Worm (Caenorhabditis elegans) whole organism, L1 larva: ENCODE measurements around the gene bcl-7.

Source experiments
- C04F5.9 ChIP-seq: sonication (generic microtip); optimal IDR thresholded peaks from 2 replicates; lab custom pipeline; 2016; ENCODE audit warnings: missing genetic modification characterization, missing compliant biosample characterization
- F16B12.6 ChIP-seq: fragments of 150-350 bp; optimal IDR thresholded peaks from 2 replicates; lab custom pipeline; 2014; ENCODE audit warnings: missing biosample characterization, missing genetic modification characterization
- aha-1 ChIP-seq: fragments of 150-350 bp; optimal IDR thresholded peaks from 2 replicates; lab custom pipeline; 2014; ENCODE audit warnings: missing biosample characterization, missing genetic modification characterization
- aly-2 ChIP-seq: fragments of 150-350 bp; optimal IDR thresholded peaks from 2 replicates; lab custom pipeline; 2014; ENCODE audit warnings: missing biosample characterization, missing genetic modification characterization
- ceh-63 ChIP-seq: fragments of 200-800 bp; sonication (Bioruptor generic); optimal IDR thresholded peaks from 2 replicates; lab custom pipeline; 2018; ENCODE audit warnings: mild to moderate bottlenecking, missing genetic modification characterization, missing compliant biosample characterization
- ceh-82 ChIP-seq, 3 experiments: fragments of 150-350 bp in 1 of 3; sonication (generic microtip) in 2 of 3; optimal IDR thresholded peaks; 2 replicates each; lab custom pipeline; 2014 to 2017; ENCODE audit warnings: missing biosample characterization in 3 of 3, missing genetic modification characterization in 3 of 3
- ceh-88 ChIP-seq: fragments of 200-800 bp; sonication (Bioruptor generic); IDR thresholded peaks from 2 replicates; pipeline ENCODE4 v1.3.6; 2022; ENCODE audit warnings: missing genetic modification characterization, missing compliant biosample characterization
- ceh-90 ChIP-seq: sonication (generic microtip); optimal IDR thresholded peaks from 2 replicates; lab custom pipeline; 2016; ENCODE audit warnings: missing genetic modification characterization, missing compliant biosample characterization
- dpl-1 ChIP-seq, 3 experiments: fragments of 150-350 bp in 2 of 3; sonication (generic microtip) in 1 of 3; optimal IDR thresholded peaks; 2 replicates each; lab custom pipeline; 2014 to 2017; ENCODE audit warnings: missing biosample characterization in 3 of 3, missing genetic modification characterization in 3 of 3, missing genetic modification reagents in 3 of 3
- dsc-1 ChIP-seq: sonication (generic microtip); optimal IDR thresholded peaks from 2 replicates; lab custom pipeline; 2016; ENCODE audit warnings: mild to moderate bottlenecking, missing genetic modification characterization, missing compliant biosample characterization
- efl-1 ChIP-seq, 4 experiments: fragments of 150-350 bp; optimal IDR thresholded peaks in 3 of 4; peaks in 1 of 4; 1 replicate in 1 of 4; 2 replicates in 3 of 4; lab custom pipeline; 2014; ENCODE audit warnings: missing biosample characterization in 2 of 4, missing genetic modification characterization in 2 of 4, missing genetic modification reagents in 2 of 4
- egl-27 ChIP-seq, 2 experiments: fragments of 150-350 bp in 1 of 2; sonication (generic microtip); optimal IDR thresholded peaks; 3 replicates each; lab custom pipeline; 2017 to 2018; ENCODE audit warnings: missing biosample characterization in 2 of 2, missing genetic modification characterization in 2 of 2, missing genetic modification reagents in 2 of 2
- elt-2 ChIP-seq: sonication (generic microtip); optimal IDR thresholded peaks from 2 replicates; lab custom pipeline; 2016; ENCODE audit warnings: missing genetic modification characterization, mild to moderate bottlenecking, inconsistent platforms, missing compliant biosample characterization, missing genetic modification reagents
- ets-5 ChIP-seq: fragments of 200-800 bp; sonication (Bioruptor generic); IDR thresholded peaks from 2 replicates; pipeline ENCODE4 v1.3.6; 2022; ENCODE audit warnings: missing genetic modification characterization, missing compliant biosample characterization
- fkh-10 ChIP-seq: sonication (generic microtip); optimal IDR thresholded peaks from 2 replicates; lab custom pipeline; 2017; ENCODE audit warnings: missing biosample characterization, missing genetic modification reagents, missing genetic modification characterization
- fkh-4 ChIP-seq: sonication (generic microtip); optimal IDR thresholded peaks from 2 replicates; lab custom pipeline; 2016; ENCODE audit warnings: missing compliant biosample characterization, missing genetic modification characterization, borderline replicate concordance
- grh-1 ChIP-seq: fragments of 200-800 bp; sonication (Bioruptor generic); IDR thresholded peaks from 2 replicates; pipeline ENCODE4 v1.3.6; 2022; ENCODE audit warnings: missing genetic modification reagents, missing genetic modification characterization, missing compliant biosample characterization
- hpl-2 ChIP-seq: fragments of 150-350 bp; optimal IDR thresholded peaks from 2 replicates; lab custom pipeline; 2014; ENCODE audit warnings: missing biosample characterization, missing genetic modification reagents, missing genetic modification characterization
- jun-1 ChIP-seq: fragments of 150-350 bp; optimal IDR thresholded peaks from 2 replicates; lab custom pipeline; 2014; ENCODE audit warnings: missing biosample characterization, missing genetic modification reagents, missing genetic modification characterization
- lin-13 ChIP-seq: fragments of 150-350 bp; optimal IDR thresholded peaks from 2 replicates; lab custom pipeline; 2014; ENCODE audit warnings: missing biosample characterization, missing genetic modification reagents, missing genetic modification characterization
- lin-14 ChIP-seq: fragments of 200-800 bp; sonication (Bioruptor generic); optimal IDR thresholded peaks from 2 replicates; lab custom pipeline; 2018; ENCODE audit warnings: mild to moderate bottlenecking, missing genetic modification characterization, moderate library complexity, missing compliant biosample characterization
- lin-15B ChIP-seq: fragments of 150-350 bp; sonication (generic microtip); optimal IDR thresholded peaks from 3 replicates; lab custom pipeline; 2014; ENCODE audit warnings: missing biosample characterization, missing genetic modification characterization
- lin-35 ChIP-seq, 2 experiments: fragments of 150-350 bp; optimal IDR thresholded peaks; 2 replicates each; lab custom pipeline; 2014; ENCODE audit warnings: missing biosample characterization in 2 of 2, missing genetic modification characterization in 2 of 2, missing genetic modification reagents in 2 of 2
- lin-39 ChIP-seq: fragments of 150-350 bp; optimal IDR thresholded peaks from 2 replicates; lab custom pipeline; 2014; ENCODE audit warnings: missing biosample characterization, missing genetic modification reagents, missing genetic modification characterization
- lir-3 ChIP-seq: sonication (generic microtip); optimal IDR thresholded peaks from 2 replicates; lab custom pipeline; 2016; ENCODE audit warnings: mild to moderate bottlenecking, missing genetic modification characterization, moderate library complexity, missing compliant biosample characterization; ENCODE audit not compliant: poor library complexity
- mab-9 ChIP-seq: fragments of 200-800 bp; sonication (Bioruptor generic); IDR thresholded peaks from 2 replicates; pipeline ENCODE4 v1.3.6; 2022; ENCODE audit warnings: missing genetic modification reagents, missing genetic modification characterization, missing compliant biosample characterization
- mdl-1 ChIP-seq, 2 experiments: fragments of 150-350 bp; optimal IDR thresholded peaks; 2 replicates each; lab custom pipeline; 2014 to 2017; ENCODE audit warnings: missing biosample characterization in 2 of 2, missing genetic modification characterization in 2 of 2, inconsistent platforms in 1 of 2
- mef-2 ChIP-seq: fragments of 150-350 bp; optimal IDR thresholded peaks from 2 replicates; lab custom pipeline; 2014; ENCODE audit warnings: missing biosample characterization, missing genetic modification characterization
- nhr-11 ChIP-seq: fragments of 150-350 bp; optimal IDR thresholded peaks from 2 replicates; lab custom pipeline; 2014; ENCODE audit warnings: missing biosample characterization, missing genetic modification characterization
- nhr-19 ChIP-seq: fragments of 200-800 bp; sonication (Bioruptor generic); conservative IDR thresholded peaks from 2 replicates; pipeline ENCODE4 v1.3.6; 2022; ENCODE audit warnings: missing genetic modification characterization, missing compliant biosample characterization
- nhr-20 ChIP-seq: sonication (generic microtip); optimal IDR thresholded peaks from 2 replicates; lab custom pipeline; 2016; ENCODE audit warnings: mild to moderate bottlenecking, missing genetic modification characterization, missing compliant biosample characterization
- nhr-237 ChIP-seq: fragments of 150-350 bp; optimal IDR thresholded peaks from 2 replicates; lab custom pipeline; 2014; ENCODE audit warnings: missing biosample characterization, missing genetic modification characterization
- nhr-71 ChIP-seq: sonication (generic microtip); optimal IDR thresholded peaks from 2 replicates; lab custom pipeline; 2016; ENCODE audit warnings: mild to moderate bottlenecking, missing genetic modification characterization, moderate library complexity, missing compliant biosample characterization
- nhr-76 ChIP-seq: sonication (generic microtip); optimal IDR thresholded peaks from 2 replicates; lab custom pipeline; 2017; ENCODE audit warnings: missing biosample characterization, missing genetic modification characterization
- nhr-77 ChIP-seq: fragments of 150-350 bp; optimal IDR thresholded peaks from 2 replicates; lab custom pipeline; 2014; ENCODE audit warnings: missing biosample characterization, missing genetic modification characterization
- nhr-84 ChIP-seq: sonication (generic microtip); optimal IDR thresholded peaks from 2 replicates; lab custom pipeline; 2017; ENCODE audit warnings: missing biosample characterization, missing genetic modification characterization
- nhr-85 ChIP-seq: sonication (generic microtip); peaks from one replicate; lab custom pipeline; 2016; ENCODE audit warnings: missing genetic modification characterization, inconsistent platforms, missing compliant biosample characterization
- nhr-90 ChIP-seq: sonication (generic microtip); optimal IDR thresholded peaks from 2 replicates; lab custom pipeline; 2016; ENCODE audit warnings: mild to moderate bottlenecking, missing genetic modification characterization, missing compliant biosample characterization; ENCODE audit not compliant: poor library complexity
- pag-3 ChIP-seq: sonication (generic microtip); optimal IDR thresholded peaks from 2 replicates; lab custom pipeline; 2017; ENCODE audit warnings: missing genetic modification characterization, mild to moderate bottlenecking, missing compliant biosample characterization, antibody characterized with exemption, borderline replicate concordance; ENCODE audit not compliant: insufficient read depth
- pax-3 ChIP-seq: fragments of 200-800 bp; sonication (Bioruptor generic); optimal IDR thresholded peaks from 2 replicates; lab custom pipeline; 2018; ENCODE audit warnings: mild to moderate bottlenecking, missing genetic modification characterization, moderate library complexity, missing compliant biosample characterization
- rnt-1 ChIP-seq: sonication (generic microtip); optimal IDR thresholded peaks from 2 replicates; lab custom pipeline; 2016; ENCODE audit warnings: mild to moderate bottlenecking, missing genetic modification characterization, moderate library complexity, missing compliant biosample characterization
- skn-1 ChIP-seq: fragments of 150-350 bp; optimal IDR thresholded peaks from 2 replicates; lab custom pipeline; 2014; ENCODE audit warnings: missing biosample characterization, missing genetic modification characterization
- snpc-4 ChIP-seq: fragments of 150-350 bp; optimal IDR thresholded peaks from 2 replicates; lab custom pipeline; 2014; ENCODE audit warnings: missing biosample characterization, missing genetic modification characterization
- sox-4 ChIP-seq: sonication (generic microtip); optimal IDR thresholded peaks from 2 replicates; lab custom pipeline; 2016; ENCODE audit warnings: missing genetic modification characterization, missing compliant biosample characterization
- swsn-7 ChIP-seq: sonication (generic microtip); optimal IDR thresholded peaks from 2 replicates; lab custom pipeline; 2016; ENCODE audit warnings: missing genetic modification characterization, missing compliant biosample characterization
- tlp-1 ChIP-seq: fragments of 150-350 bp; optimal IDR thresholded peaks from 2 replicates; lab custom pipeline; 2014; ENCODE audit warnings: missing biosample characterization, missing genetic modification characterization
- unc-130 ChIP-seq: fragments of 150-350 bp; optimal IDR thresholded peaks from 2 replicates; lab custom pipeline; 2017; ENCODE audit warnings: missing biosample characterization, missing genetic modification characterization, inconsistent platforms
- unc-62 ChIP-seq: fragments of 150-350 bp; optimal IDR thresholded peaks from 2 replicates; lab custom pipeline; 2014; ENCODE audit warnings: missing biosample characterization, missing genetic modification reagents, missing genetic modification characterization
- unc-86 ChIP-seq: sonication (generic microtip); optimal IDR thresholded peaks from 2 replicates; lab custom pipeline; 2016; ENCODE audit warnings: missing genetic modification characterization, missing compliant biosample characterization
- zip-4 ChIP-seq: fragments of 200-800 bp; sonication (Bioruptor generic); optimal IDR thresholded peaks from 2 replicates; lab custom pipeline; 2018; ENCODE audit warnings: mild to moderate bottlenecking, missing genetic modification characterization, moderate library complexity, missing compliant biosample characterization
- ztf-11 ChIP-seq, 2 experiments: sonication (generic microtip); optimal IDR thresholded peaks; 2 replicates each; lab custom pipeline; 2016 to 2017; ENCODE audit warnings: missing genetic modification characterization in 2 of 2, missing biosample characterization in 1 of 2, missing compliant biosample characterization in 1 of 2
- ztf-4 ChIP-seq: fragments of 150-350 bp; optimal IDR thresholded peaks from 2 replicates; lab custom pipeline; 2014; ENCODE audit warnings: missing biosample characterization, missing genetic modification characterization

bcl-7 gene

DNA sequence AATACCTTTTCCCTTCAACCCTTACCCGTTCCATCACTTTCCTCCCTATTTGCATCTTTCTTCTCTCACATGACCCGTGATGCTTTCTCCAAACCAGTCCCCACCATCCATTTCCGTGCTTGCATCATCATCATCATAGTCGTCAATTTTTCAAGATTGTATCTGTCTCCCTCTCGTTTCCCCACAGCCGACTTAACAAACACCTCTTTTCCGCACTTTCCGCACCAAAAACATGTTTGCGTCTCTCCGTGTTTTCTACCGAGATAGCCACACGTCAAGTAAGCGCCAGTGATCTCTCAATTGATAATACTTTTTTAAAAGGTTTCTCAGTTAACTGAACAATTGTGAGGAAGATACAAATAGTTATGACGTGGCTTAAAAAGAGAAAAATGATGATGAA, 12.1 kb downstream of the bcl-7 start (continued):
- TF ChIP-seq C04F5.9 (tag; lab: Kevin White, UChicago) (no peak), snpc-4 (tag; lab: Kevin White, UChicago) (no peak), mef-2 (tag; lab: Kevin White, UChicago) (no peak), nhr-85 (tag; lab: Kevin White, UChicago) (peak; percentile 95), nhr-77 (no peak), lin-39 (tag; lab: Kevin White, UChicago) (no peak), ets-5 (no peak), aly-2 (tag; lab: Kevin White, UChicago) (no peak), ceh-90 (tag; lab: Kevin White, UChicago) (no peak), rnt-1 (tag; lab: Kevin White, UChicago) (peak; percentile 32), ceh-63 (GFP tag; lab: Kevin White, UChicago) (no peak), skn-1 (tag; lab: Kevin White, UChicago) (no peak), ztf-4 (tag; lab: Kevin White, UChicago) (peak; percentile 62), pag-3 (tag; lab: Kevin White, UChicago) (no peak), grh-1 (GFP tag; lab: Robert Waterston, UW) (peak; percentile 80), ceh-88 (GFP tag; lab: Robert Waterston, UW) (no peak), nhr-90 (tag; lab: Kevin White, UChicago) (peak; percentile 63), nhr-76 (tag; lab: Kevin White, UChicago) (no peak), efl-1 (optimal IDR thresholded peaks at IDR 0.05; lab: Kevin White, UChicago) (peak in 1 of 2 experiments; percentile 34), efl-1 (GFP tag; optimal IDR thresholded peaks at IDR 0.05 in 1 of 2; lab: Kevin White, UChicago) (peak; percentile 18 to 62), lin-13 (GFP tag; lab: Kevin White, UChicago) (peak; percentile 45), elt-2 (tag; lab: Kevin White, UChicago) (peak; percentile 46), fkh-4 (tag; lab: Kevin White, UChicago) (no peak), zip-4 (GFP tag; lab: Kevin White, UChicago) (no peak), F16B12.6 (tag; lab: Kevin White, UChicago) (no peak), dpl-1 (GFP tag; optimal IDR thresholded peaks at IDR 0.05; lab: Kevin White, UChicago) (peak in 2 of 3 experiments; percentile 19 to 30), unc-130 (tag; lab: Kevin White, UChicago) (peak; percentile 76), aha-1 (tag; lab: Kevin White, UChicago) (no peak), ztf-11 (tag; optimal IDR thresholded peaks at IDR 0.05; lab: Kevin White, UChicago) (no peak), hpl-2 (GFP tag; lab: Kevin White, UChicago) (no peak), pax-3 (tag; lab: Kevin White, UChicago) (no peak), mdl-1 (tag; optimal IDR thresholded peaks at IDR 0.05; lab: Kevin White, UChicago) (peak in 1 of 2 experiments; percentile 76), sox-4 (tag; lab: Kevin White, UChicago) (no peak), unc-86 (no peak), nhr-20 (tag; lab: Kevin White, UChicago) (peak; percentile 78), jun-1 (peak; percentile 49), nhr-71 (peak; percentile 84), tlp-1 (tag; lab: Kevin White, UChicago) (no peak), nhr-11 (no peak), lir-3 (tag; lab: Kevin White, UChicago) (no peak), nhr-19 (GFP tag; lab: Robert Waterston, UW) (peak; percentile 52), mab-9 (GFP tag; lab: Robert Waterston, UW) (0 out of 2 replicates have a peak, but pooled peaks have one; percentile 18), nhr-84 (tag; lab: Kevin White, UChicago) (no peak), fkh-10 (GFP tag; lab: Kevin White, UChicago) (no peak), lin-35 (GFP tag; optimal IDR thresholded peaks at IDR 0.05; lab: Kevin White, UChicago) (peak in 1 of 2 experiments; percentile 61), lin-15B (tag; lab: Kevin White, UChicago) (no peak), egl-27 (tag; optimal IDR thresholded peaks at IDR 0.05; lab: Kevin White, UChicago) (no peak), ceh-82 (tag; optimal IDR thresholded peaks at IDR 0.05; lab: Kevin White, UChicago) (no peak), lin-14 (GFP tag; lab: Kevin White, UChicago) (peak; percentile 91), nhr-237 (no peak), swsn-7 (tag; lab: Kevin White, UChicago) (peak; percentile 13), unc-62 (no peak), dsc-1 (tag; lab: Kevin White, UChicago) (peak; percentile 42)
